Fruit fly (Drosophila melanogaster): Measurements from ENCODE around the gene CG18789.

CG18789 gene

DNA sequence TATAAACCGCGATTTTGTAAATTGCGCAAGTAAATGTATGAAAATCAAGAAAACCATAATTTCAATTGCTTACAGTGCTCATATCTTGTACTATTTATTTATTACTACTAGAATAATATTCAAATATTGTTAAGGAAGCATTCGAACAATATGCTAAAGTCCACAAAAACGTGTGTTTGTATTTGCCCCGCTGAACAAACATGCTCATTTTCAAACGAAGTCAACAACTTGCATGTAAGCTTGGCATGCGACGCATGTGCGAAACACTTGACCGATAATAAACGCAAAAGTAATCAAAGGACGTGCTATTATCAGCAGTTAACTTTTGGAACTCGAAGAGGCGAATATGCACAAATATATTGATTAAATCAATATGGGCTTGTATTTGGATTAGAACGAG, 26.0 kb upstream of the CG18789 start (continued):
- TF ChIP-seq Aef1 (GFP tag; IDR thresholded peaks at IDR 0.05) = no peak
- peak; percentile 61 for TF ChIP-seq ash1 (GFP tag; optimal IDR thresholded peaks at IDR 0.05)
- TF ChIP-seq CG3726 (GFP tag; IDR thresholded peaks at IDR 0.05) = no peak
- TF ChIP-seq nerfin-1 (tag; optimal IDR thresholded peaks at IDR 0.05) = peak; percentile 36
- no peak for TF ChIP-seq Neu2 (GFP tag; optimal IDR thresholded peaks at IDR 0.05; ENCODE audit: borderline replicate concordance)
- TF ChIP-seq CG17568 (GFP tag; optimal IDR thresholded peaks at IDR 0.05) = no peak
- no peak for TF ChIP-seq Pdp1 (GFP tag; optimal IDR thresholded peaks at IDR 0.05)
- peak; percentile 1 for TF ChIP-seq CG31365 (tag; optimal IDR thresholded peaks at IDR 0.05)
- no peak for TF ChIP-seq E2f1 (GFP tag; IDR thresholded peaks at IDR 0.05)
- TF ChIP-seq pros (GFP tag; optimal IDR thresholded peaks at IDR 0.05) = no peak
- peak; percentile 50; the same call in 1 of the 3 replicates for TF ChIP-seq CG11695 (GFP tag; IDR thresholded peaks at IDR 0.05)
- TF ChIP-seq CG8281 (tag; optimal IDR thresholded peaks at IDR 0.05) = peak; percentile 33
- TF ChIP-seq Fer2 (tag; optimal IDR thresholded peaks at IDR 0.05) = peak; percentile 0
- no peak for TF ChIP-seq kah (GFP tag; optimal IDR thresholded peaks at IDR 0.05)
- TF ChIP-seq Awh (GFP tag; IDR thresholded peaks at IDR 0.05) = 0 out of 2 replicates have a peak, but pooled peaks have one; percentile 19
- no peak for TF ChIP-seq stwl (tag; optimal IDR thresholded peaks at IDR 0.05)
- no peak for TF ChIP-seq crc (GFP tag; optimal IDR thresholded peaks at IDR 0.05)
- TF ChIP-seq CG18599 (GFP tag; optimal IDR thresholded peaks at IDR 0.05) = peak; percentile 73
- TF ChIP-seq Rx (GFP tag; IDR thresholded peaks at IDR 0.05) = no peak
- no peak for TF ChIP-seq CG42726 (GFP tag; IDR thresholded peaks at IDR 0.05; ENCODE audit: partially characterized antibody)
- peak; percentile 52 for TF ChIP-seq CG2120 (GFP tag; optimal IDR thresholded peaks at IDR 0.05)
- TF ChIP-seq sens-2 (GFP tag; IDR thresholded peaks at IDR 0.05) = no peak
- TF ChIP-seq sd (tag; optimal IDR thresholded peaks at IDR 0.05) = no peak
- no peak for TF ChIP-seq CG11560 (tag; IDR thresholded peaks at IDR 0.05)
- peak; percentile 20 for TF ChIP-seq CG1792 (GFP tag; optimal IDR thresholded peaks at IDR 0.05)
- TF ChIP-seq bab2 (GFP tag; optimal IDR thresholded peaks at IDR 0.05) = peak; percentile 84
- no peak for TF ChIP-seq Elba2 (GFP tag; optimal IDR thresholded peaks at IDR 0.05)
- TF ChIP-seq CG3163 (GFP tag; optimal IDR thresholded peaks at IDR 0.05) = no peak
- TF ChIP-seq Meics (GFP tag; optimal IDR thresholded peaks at IDR 0.05) = peak; percentile 60
- no peak for TF ChIP-seq Dref (GFP tag; IDR thresholded peaks at IDR 0.05)
- no peak for TF ChIP-seq disco-r (GFP tag; optimal IDR thresholded peaks at IDR 0.05)
- TF ChIP-seq fru (optimal IDR thresholded peaks at IDR 0.05) = no peak
- no peak for TF ChIP-seq Usf (GFP tag; optimal IDR thresholded peaks at IDR 0.05)
- TF ChIP-seq Taf1 (GFP tag; IDR thresholded peaks at IDR 0.05) = no peak
- TF ChIP-seq hkb (optimal IDR thresholded peaks at IDR 0.05) = no peak
- no peak for TF ChIP-seq hkb (GFP tag; IDR thresholded peaks at IDR 0.05)
- TF ChIP-seq CG4424 (GFP tag; optimal IDR thresholded peaks at IDR 0.05) = no peak
- TF ChIP-seq CoRest (tag; optimal IDR thresholded peaks at IDR 0.05) = peak; percentile 64
- no peak; the same call in 2 of the 3 replicates for TF ChIP-seq otp (GFP tag; IDR thresholded peaks at IDR 0.05)
- TF ChIP-seq zfh2 (GFP tag; optimal IDR thresholded peaks at IDR 0.05) = no peak
- peak; percentile 89 for TF ChIP-seq Hmr (GFP tag; optimal IDR thresholded peaks at IDR 0.05)
- TF ChIP-seq lmd (GFP tag; IDR thresholded peaks at IDR 0.05) = no peak
- TF ChIP-seq CG11723 (GFP tag; optimal IDR thresholded peaks at IDR 0.05) = peak; percentile 42
- no peak for TF ChIP-seq tll (GFP tag; optimal IDR thresholded peaks at IDR 0.05)
- TF ChIP-seq Hand (GFP tag; optimal IDR thresholded peaks at IDR 0.05) = peak; percentile 42
- no peak for TF ChIP-seq Sry-β (GFP tag; optimal IDR thresholded peaks at IDR 0.05)
- TF ChIP-seq HLH54F (GFP tag; optimal IDR thresholded peaks at IDR 0.05) = peak; percentile 4
- peak; percentile 36 for TF ChIP-seq CG8944 (GFP tag; optimal IDR thresholded peaks at IDR 0.05)
- TF ChIP-seq gfzf (GFP tag; optimal IDR thresholded peaks at IDR 0.05) = no peak
- TF ChIP-seq gcm (GFP tag; optimal IDR thresholded peaks at IDR 0.05) = peak; percentile 61
- peak; percentile 46; the same call in 1 of the 2 replicates for TF ChIP-seq Adf1 (GFP tag; IDR thresholded peaks at IDR 0.05)
- TF ChIP-seq CG30431 (GFP tag; optimal IDR thresholded peaks at IDR 0.05) = no peak
